Worm (Caenorhabditis elegans) whole organism, early embryonic: ENCODE measurements around the gene K01B6.4.

Source experiments
- B0310.2 ChIP-seq: sonication (generic microtip); optimal IDR thresholded peaks from 2 replicates; lab custom pipeline; 2016; ENCODE audit warnings: mild to moderate bottlenecking, missing genetic modification characterization, missing compliant biosample characterization
- F13C5.2 ChIP-seq: sonication (generic microtip); optimal IDR thresholded peaks from 2 replicates; lab custom pipeline; 2017; ENCODE audit warnings: mild to moderate bottlenecking, missing genetic modification characterization, inconsistent platforms, missing compliant biosample characterization
- aly-1 ChIP-seq: sonication (generic microtip); optimal IDR thresholded peaks from 2 replicates; lab custom pipeline; 2016; ENCODE audit warnings: missing genetic modification characterization, missing compliant biosample characterization
- ama-1 ChIP-seq: fragments of 150-350 bp; optimal IDR thresholded peaks from 2 replicates; lab custom pipeline; 2014
- ceh-13 ChIP-seq: fragments of 200-800 bp; sonication (Bioruptor generic); optimal IDR thresholded peaks from 2 replicates; lab custom pipeline; 2018; ENCODE audit warnings: mild to moderate bottlenecking, missing genetic modification characterization, missing compliant biosample characterization
- ceh-36 ChIP-seq: sonication (generic microtip); optimal IDR thresholded peaks from 2 replicates; lab custom pipeline; 2016; ENCODE audit warnings: missing genetic modification characterization, inconsistent platforms, missing compliant biosample characterization
- ets-7 ChIP-seq: sonication (generic microtip); optimal IDR thresholded peaks from 2 replicates; lab custom pipeline; 2016; ENCODE audit warnings: missing genotype, missing genetic modification characterization, missing compliant biosample characterization
- flt-1 ChIP-seq: fragments of 200-800 bp; sonication (Bioruptor generic); IDR thresholded peaks from 2 replicates; pipeline ENCODE4 v1.3.6; 2022; ENCODE audit warnings: missing genetic modification characterization, missing compliant biosample characterization
- hmbx-1 ChIP-seq: sonication (generic microtip); optimal IDR thresholded peaks from 2 replicates; lab custom pipeline; 2016; ENCODE audit warnings: mild to moderate bottlenecking, missing genetic modification characterization, missing compliant biosample characterization
- hmg-4 ChIP-seq: fragments of 200-800 bp; sonication (Bioruptor generic); optimal IDR thresholded peaks from 2 replicates; lab custom pipeline; 2018; ENCODE audit warnings: mild to moderate bottlenecking, missing genetic modification characterization, missing compliant biosample characterization
- hnd-1 ChIP-seq: sonication (generic microtip); optimal IDR thresholded peaks from 2 replicates; lab custom pipeline; 2016; ENCODE audit warnings: missing genetic modification characterization, missing compliant biosample characterization
- pes-1 ChIP-seq: fragments of 200-800 bp; sonication (Bioruptor generic); IDR thresholded peaks from 2 replicates; pipeline ENCODE4 v1.3.6; 2022; ENCODE audit warnings: missing genetic modification reagents, missing genetic modification characterization, missing compliant biosample characterization
- scrt-1 ChIP-seq: fragments of 200-800 bp; sonication (Bioruptor generic); IDR thresholded peaks from 2 replicates; pipeline ENCODE4 v1.3.6; 2022; ENCODE audit warnings: missing genetic modification characterization, missing compliant biosample characterization
- sea-1 ChIP-seq: fragments of 200-800 bp; sonication (Bioruptor generic); conservative IDR thresholded peaks from 2 replicates; pipeline ENCODE4 v1.3.6; 2022; ENCODE audit warnings: missing genetic modification characterization, missing compliant biosample characterization
- tbx-11 ChIP-seq: fragments of 200-800 bp; sonication (Bioruptor generic); IDR thresholded peaks from 2 replicates; pipeline ENCODE4 v1.3.6; 2022; ENCODE audit warnings: missing genetic modification characterization, missing compliant biosample characterization
- tbx-37 ChIP-seq: fragments of 200-800 bp; sonication (Bioruptor generic); conservative IDR thresholded peaks from 2 replicates; pipeline ENCODE4 v1.3.6; 2022; ENCODE audit warnings: missing genetic modification reagents, missing genetic modification characterization, missing compliant biosample characterization
- tra-4 ChIP-seq: sonication (generic microtip); optimal IDR thresholded peaks from 2 replicates; lab custom pipeline; 2017; ENCODE audit warnings: missing genetic modification characterization, missing compliant biosample characterization

The K01B6.4 gene

DNA sequence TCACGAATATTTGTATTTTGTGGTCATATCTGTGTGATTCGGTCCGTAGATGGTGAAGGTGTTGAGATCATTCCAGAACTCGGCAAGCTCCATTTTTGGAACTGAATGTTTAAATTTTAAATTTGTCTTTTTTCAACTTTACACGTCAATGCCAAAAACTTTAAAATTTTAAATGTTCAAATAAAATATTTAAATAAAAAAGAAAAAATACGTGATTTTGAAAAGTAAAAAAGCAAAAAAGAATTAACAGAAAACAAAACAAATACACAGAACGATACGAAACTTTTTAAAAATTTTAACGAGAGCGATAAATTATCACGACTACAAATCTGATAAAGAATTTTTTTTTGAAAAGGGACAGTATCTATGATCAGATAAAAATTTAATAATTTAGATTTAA, 36.9 kb upstream of the K01B6.4 start, which contains the start of gene elo-4:
TSS of gene elo-4 (minus strand) at position 101 of the 400 bp plus-strand sequence.
- TF ChIP-seq sea-1 (GFP tag; lab: Robert Waterston, UW) (no peak), ceh-13 (no peak), ama-1 (lab: Kevin White, UChicago) (no peak), flt-1 (GFP tag; lab: Robert Waterston, UW) (no peak), tbx-37 (GFP tag; lab: Robert Waterston, UW) (no peak), scrt-1 (GFP tag; lab: Robert Waterston, UW) (no peak), tra-4 (tag; lab: Kevin White, UChicago) (no peak), pes-1 (GFP tag; lab: Robert Waterston, UW) (no peak), B0310.2 (tag; lab: Kevin White, UChicago) (no peak), hnd-1 (tag; lab: Kevin White, UChicago) (no peak), tbx-11 (GFP tag; lab: Robert Waterston, UW) (no peak), hmg-4 (GFP tag; lab: Kevin White, UChicago) (no peak), ets-7 (tag; lab: Kevin White, UChicago) (no peak), hmbx-1 (no peak), F13C5.2 (no peak), aly-1 (tag; lab: Kevin White, UChicago) (no peak), ceh-36 (no peak)

DNA sequence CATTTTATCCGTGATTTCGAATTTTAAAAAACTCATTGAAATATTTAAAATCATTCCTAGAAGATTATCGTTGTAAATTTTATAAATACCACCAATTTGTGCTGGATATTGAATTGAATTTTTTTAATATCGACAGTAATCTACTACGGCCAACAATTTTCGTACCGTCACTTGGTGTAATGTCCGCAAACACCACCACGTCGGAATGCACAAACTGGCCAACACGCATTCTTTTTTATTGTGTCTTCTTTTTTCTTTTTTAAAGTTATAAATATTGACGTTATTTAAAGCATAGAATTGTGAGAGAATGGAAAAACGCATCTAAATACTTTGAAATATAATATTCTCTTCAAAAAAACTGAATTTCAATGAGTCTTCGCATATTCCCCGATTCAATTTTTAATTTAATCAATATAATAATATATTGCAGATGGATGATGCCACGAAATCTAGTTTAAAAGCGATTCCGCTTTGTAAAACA, 33.9 kb upstream of the K01B6.4 start, which contains the start of gene ufc-1:
TSS of gene ufc-1 (plus strand) at position 431 of the 481 bp plus-strand sequence.
- TF ChIP-seq hmbx-1 (no peak), tbx-37 (GFP tag; lab: Robert Waterston, UW) (no peak), tbx-11 (GFP tag; lab: Robert Waterston, UW) (no peak), sea-1 (GFP tag; lab: Robert Waterston, UW) (no peak), hmg-4 (GFP tag; lab: Kevin White, UChicago) (no peak), flt-1 (GFP tag; lab: Robert Waterston, UW) (no peak), ceh-36 (no peak), scrt-1 (GFP tag; lab: Robert Waterston, UW) (no peak), F13C5.2 (no peak), pes-1 (GFP tag; lab: Robert Waterston, UW) (no peak), ama-1 (lab: Kevin White, UChicago) (no peak), B0310.2 (tag; lab: Kevin White, UChicago) (no peak), ets-7 (tag; lab: Kevin White, UChicago) (no peak), tra-4 (tag; lab: Kevin White, UChicago) (no peak)

DNA sequence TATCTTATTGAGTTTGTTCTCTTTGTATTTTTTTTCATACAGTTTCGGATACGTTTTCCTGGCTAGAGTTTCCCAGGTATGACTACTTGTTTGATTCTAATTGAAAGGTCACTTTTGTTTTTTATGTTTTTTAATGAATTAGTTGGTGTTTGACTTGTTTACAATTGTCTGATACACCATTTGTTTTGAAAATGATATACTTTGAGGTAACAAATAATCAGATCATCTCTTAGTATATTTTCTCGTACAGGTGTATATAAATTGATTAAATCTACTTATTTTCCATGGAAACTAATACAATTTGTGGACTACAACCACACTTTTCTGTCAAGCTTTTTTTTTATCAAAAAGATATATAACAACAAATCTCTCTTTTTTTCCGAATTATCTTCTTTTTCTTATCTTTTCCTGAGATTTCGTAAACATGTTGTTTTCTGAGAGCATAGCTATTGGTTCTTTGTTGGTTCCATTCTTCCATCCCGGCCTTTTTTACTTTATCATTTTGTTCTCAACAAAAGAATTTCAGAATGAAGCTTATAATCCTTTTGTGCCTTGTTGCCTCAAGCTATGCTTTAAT, 32.6 kb upstream of the K01B6.4 start, which contains the start of gene ttr-5:
TSS of gene ttr-5 (plus strand) at position 527 of the 577 bp plus-strand sequence.
- TF ChIP-seq pes-1 (GFP tag; lab: Robert Waterston, UW): no peak
- no peak for TF ChIP-seq tra-4 (tag; lab: Kevin White, UChicago)
- TF ChIP-seq hmbx-1: no peak
- TF ChIP-seq ceh-13: no peak

ce11 chrIII:9329266-9329665, 32.0 kb upstream of the K01B6.4 start, which contains the start of gene C40H1.3:
TSS of gene C40H1.3 (minus strand) at chrIII:9329366.
- no peak for TF ChIP-seq pes-1 (GFP tag; lab: Robert Waterston, UW)
- no peak for TF ChIP-seq ceh-13
- TF ChIP-seq tra-4 (tag; lab: Kevin White, UChicago): no peak
- TF ChIP-seq F13C5.2: no peak
- no peak for TF ChIP-seq ets-7 (tag; lab: Kevin White, UChicago)
- no peak for TF ChIP-seq hnd-1 (tag; lab: Kevin White, UChicago)
- TF ChIP-seq ama-1 (lab: Kevin White, UChicago): no peak
- no peak for TF ChIP-seq scrt-1 (GFP tag; lab: Robert Waterston, UW)
- TF ChIP-seq sea-1 (GFP tag; lab: Robert Waterston, UW): no peak
- TF ChIP-seq B0310.2 (tag; lab: Kevin White, UChicago): no peak
- no peak for TF ChIP-seq tbx-37 (GFP tag; lab: Robert Waterston, UW)
- TF ChIP-seq flt-1 (GFP tag; lab: Robert Waterston, UW): no peak
- TF ChIP-seq hmg-4 (GFP tag; lab: Kevin White, UChicago): no peak

- TF ChIP-seq hmg-4 (GFP tag; lab: Kevin White, UChicago): no peak
- no peak for TF ChIP-seq tbx-11 (GFP tag; lab: Robert Waterston, UW)
- TF ChIP-seq scrt-1 (GFP tag; lab: Robert Waterston, UW): no peak
- TF ChIP-seq ets-7 (tag; lab: Kevin White, UChicago): no peak
- TF ChIP-seq B0310.2 (tag; lab: Kevin White, UChicago): no peak
- no peak for TF ChIP-seq hnd-1 (tag; lab: Kevin White, UChicago)
- TF ChIP-seq pes-1 (GFP tag; lab: Robert Waterston, UW): no peak
- no peak for TF ChIP-seq flt-1 (GFP tag; lab: Robert Waterston, UW)
- no peak for TF ChIP-seq hmbx-1
Observed at ce11 chrIII:9328732-9329131, 31.5 kb upstream of the K01B6.4 start.

- no peak for TF ChIP-seq hmg-4 (GFP tag; lab: Kevin White, UChicago)
- no peak for TF ChIP-seq ama-1 (lab: Kevin White, UChicago)
- no peak for TF ChIP-seq aly-1 (tag; lab: Kevin White, UChicago)
- TF ChIP-seq pes-1 (GFP tag; lab: Robert Waterston, UW): no peak
- no peak for TF ChIP-seq ets-7 (tag; lab: Kevin White, UChicago)
- no peak for TF ChIP-seq scrt-1 (GFP tag; lab: Robert Waterston, UW)
- TF ChIP-seq tbx-37 (GFP tag; lab: Robert Waterston, UW): no peak
- no peak for TF ChIP-seq flt-1 (GFP tag; lab: Robert Waterston, UW)
- TF ChIP-seq hnd-1 (tag; lab: Kevin White, UChicago): no peak
- TF ChIP-seq ceh-36: no peak
- no peak for TF ChIP-seq hmbx-1
- no peak for TF ChIP-seq F13C5.2
- TF ChIP-seq tra-4 (tag; lab: Kevin White, UChicago): no peak
- TF ChIP-seq tbx-11 (GFP tag; lab: Robert Waterston, UW): no peak
- no peak for TF ChIP-seq sea-1 (GFP tag; lab: Robert Waterston, UW)
- no peak for TF ChIP-seq B0310.2 (tag; lab: Kevin White, UChicago)
- no peak for TF ChIP-seq ceh-13
Observed at ce11 chrIII:9327910-9328309, 30.7 kb upstream of the K01B6.4 start.
